Worm (Caenorhabditis elegans) whole organism, L2 larva: ENCODE results near the gene T12G3.11.

Experiments used
- C34F6.9 ChIP-seq: fragments of 150-350 bp; optimal IDR thresholded peaks from 2 replicates; lab custom pipeline; 2014; ENCODE audit warnings: missing biosample characterization, missing genetic modification characterization
- F13H6.1 ChIP-seq: sonication (generic microtip); optimal IDR thresholded peaks from 2 replicates; lab custom pipeline; 2016; ENCODE audit warnings: missing genetic modification characterization, missing compliant biosample characterization
- R02D3.7 ChIP-seq: fragments of 150-350 bp; optimal IDR thresholded peaks from 2 replicates; lab custom pipeline; 2014; ENCODE audit warnings: missing biosample characterization, missing genetic modification characterization
- Y55F3AM.14 ChIP-seq: fragments of 200-800 bp; sonication (Bioruptor generic); optimal IDR thresholded peaks from 2 replicates; lab custom pipeline; 2018; ENCODE audit warnings: mild to moderate bottlenecking, missing genetic modification characterization, missing compliant biosample characterization
- ZK546.5 ChIP-seq: sonication (generic microtip); optimal IDR thresholded peaks from 2 replicates; lab custom pipeline; 2017; ENCODE audit warnings: missing biosample characterization, missing genetic modification characterization
- aly-2 ChIP-seq: fragments of 150-350 bp; optimal IDR thresholded peaks from 2 replicates; lab custom pipeline; 2014; ENCODE audit warnings: missing biosample characterization, missing genetic modification characterization
- ceh-16 ChIP-seq: fragments of 150-350 bp; optimal IDR thresholded peaks from 2 replicates; lab custom pipeline; 2014; ENCODE audit warnings: missing biosample characterization, missing genetic modification characterization
- ceh-82 ChIP-seq: fragments of 150-350 bp; optimal IDR thresholded peaks from 2 replicates; lab custom pipeline; 2014; ENCODE audit warnings: missing biosample characterization, missing genetic modification characterization
- crh-2 ChIP-seq: sonication (generic microtip); optimal IDR thresholded peaks from 2 replicates; lab custom pipeline; 2017; ENCODE audit warnings: missing biosample characterization, missing genetic modification characterization
- elt-3 ChIP-seq: sonication (generic microtip); optimal IDR thresholded peaks from 2 replicates; lab custom pipeline; 2017; ENCODE audit warnings: missing biosample characterization, missing genetic modification characterization
- lin-11 ChIP-seq: fragments of 150-350 bp; sonication (generic microtip); optimal IDR thresholded peaks from 2 replicates; lab custom pipeline; 2014; ENCODE audit warnings: missing biosample characterization, missing genetic modification characterization, inconsistent platforms, mixed read lengths
- lsy-2 ChIP-seq, 2 experiments: fragments of 150-350 bp in 1 of 2; sonication (generic microtip) in 1 of 2; optimal IDR thresholded peaks; 2 replicates each; lab custom pipeline; 2014 to 2017; ENCODE audit warnings: missing biosample characterization in 2 of 2, missing genetic modification characterization in 2 of 2
- mab-5 ChIP-seq: fragments of 150-350 bp; optimal IDR thresholded peaks from 2 replicates; lab custom pipeline; 2014; ENCODE audit warnings: missing biosample characterization, missing genetic modification characterization
- mbf-1 ChIP-seq: sonication (generic microtip); optimal IDR thresholded peaks from 2 replicates; lab custom pipeline; 2017; ENCODE audit warnings: missing biosample characterization, missing genetic modification characterization
- mdl-1 ChIP-seq, 2 experiments: fragments of 150-350 bp in 1 of 2; sonication (generic microtip) in 1 of 2; optimal IDR thresholded peaks; 2 replicates each; lab custom pipeline; 2017; ENCODE audit warnings: missing biosample characterization in 2 of 2, missing genetic modification characterization in 2 of 2
- nhr-10 ChIP-seq: sonication (generic microtip); optimal IDR thresholded peaks from 2 replicates; lab custom pipeline; 2017; ENCODE audit warnings: missing biosample characterization, missing genetic modification characterization
- nhr-11 ChIP-seq: fragments of 150-350 bp; optimal IDR thresholded peaks from 2 replicates; lab custom pipeline; 2014; ENCODE audit warnings: missing biosample characterization, missing genetic modification characterization
- nhr-12 ChIP-seq: fragments of 150-350 bp; optimal IDR thresholded peaks from 2 replicates; lab custom pipeline; 2014; ENCODE audit warnings: missing biosample characterization, missing genetic modification characterization
- nhr-129 ChIP-seq: fragments of 150-350 bp; optimal IDR thresholded peaks from 2 replicates; lab custom pipeline; 2014; ENCODE audit warnings: missing biosample characterization, missing genetic modification characterization
- nhr-237 ChIP-seq: fragments of 150-350 bp; optimal IDR thresholded peaks from 2 replicates; lab custom pipeline; 2014; ENCODE audit warnings: missing biosample characterization, missing genetic modification characterization
- nhr-6 ChIP-seq: fragments of 150-350 bp; optimal IDR thresholded peaks from 2 replicates; lab custom pipeline; 2014; ENCODE audit warnings: missing biosample characterization, missing genetic modification characterization
- nhr-77 ChIP-seq: fragments of 150-350 bp; optimal IDR thresholded peaks from 2 replicates; lab custom pipeline; 2014; ENCODE audit warnings: missing biosample characterization, missing genetic modification characterization
- skn-1 ChIP-seq: sonication (generic microtip); optimal IDR thresholded peaks from 2 replicates; lab custom pipeline; 2017; ENCODE audit warnings: missing biosample characterization, missing genetic modification characterization
- sma-3 ChIP-seq: sonication (generic microtip); optimal IDR thresholded peaks from 2 replicates; lab custom pipeline; 2016; ENCODE audit warnings: missing genetic modification reagents, missing genetic modification characterization, missing compliant biosample characterization
- sma-9 ChIP-seq, 2 experiments: fragments of 150-350 bp in 1 of 2; sonication (generic microtip) in 1 of 2; optimal IDR thresholded peaks; 2 replicates each; lab custom pipeline; 2014 to 2016; ENCODE audit warnings: missing genetic modification characterization in 2 of 2, mild to moderate bottlenecking in 1 of 2, missing biosample characterization in 1 of 2, missing compliant biosample characterization in 1 of 2, missing genetic modification reagents in 1 of 2, moderate library complexity in 1 of 2
- snpc-4 ChIP-seq: fragments of 150-350 bp; optimal IDR thresholded peaks from 2 replicates; lab custom pipeline; 2014; ENCODE audit warnings: missing biosample characterization, missing genetic modification characterization
- unc-39 ChIP-seq: fragments of 150-350 bp; optimal IDR thresholded peaks from 2 replicates; lab custom pipeline; 2014; ENCODE audit warnings: missing biosample characterization, missing genetic modification characterization
- unc-55 ChIP-seq: fragments of 150-350 bp; sonication (generic microtip); optimal IDR thresholded peaks from 3 replicates; lab custom pipeline; 2014; ENCODE audit warnings: missing biosample characterization, missing genetic modification reagents, missing genetic modification characterization
- unc-62 ChIP-seq: fragments of 150-350 bp; optimal IDR thresholded peaks from 2 replicates; lab custom pipeline; 2014; ENCODE audit warnings: missing biosample characterization, missing genetic modification reagents, missing genetic modification characterization
- zag-1 ChIP-seq: fragments of 150-350 bp; optimal IDR thresholded peaks from 2 replicates; lab custom pipeline; 2014; ENCODE audit warnings: missing biosample characterization, missing genetic modification characterization
- ztf-1 ChIP-seq: fragments of 200-800 bp; sonication (Bioruptor generic); conservative IDR thresholded peaks from 2 replicates; pipeline ENCODE4 v1.3.6; 2022; ENCODE audit warnings: missing genetic modification characterization, missing compliant biosample characterization
- ztf-11 ChIP-seq: sonication (generic microtip); optimal IDR thresholded peaks from 2 replicates; lab custom pipeline; 2017; ENCODE audit warnings: missing biosample characterization, missing genetic modification characterization

The T12G3.11 gene

DNA sequence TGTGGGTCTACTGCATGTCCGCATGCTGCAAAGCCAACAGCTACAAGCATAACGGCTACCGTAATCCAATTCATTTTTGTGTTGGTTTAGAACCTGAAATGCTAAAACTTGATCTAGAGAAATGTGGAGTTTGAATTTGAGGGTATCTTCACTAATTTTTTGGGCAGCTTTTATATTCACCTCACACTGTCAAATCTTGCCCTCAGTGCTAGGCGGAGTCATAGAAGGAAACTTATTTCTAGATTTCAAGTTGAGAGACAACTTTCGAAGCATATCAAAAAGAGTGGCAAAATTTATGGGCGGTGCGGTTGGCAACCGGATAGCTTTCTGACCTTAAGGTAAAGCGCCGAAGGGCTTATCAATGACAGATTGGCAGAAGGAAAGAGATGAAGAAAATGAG is 14.0 kb downstream of the T12G3.11 start, which contains the start of gene lips-6:
Gene lips-6 (minus strand): TSS at position 101 of the 400 bp plus-strand sequence.
- TF ChIP-seq elt-3 (tag; lab: Kevin White, UChicago): no peak
- TF ChIP-seq F13H6.1 (tag; lab: Kevin White, UChicago): no peak
- no peak for TF ChIP-seq crh-2
- TF ChIP-seq nhr-6 (tag; lab: Kevin White, UChicago): no peak

DNA sequence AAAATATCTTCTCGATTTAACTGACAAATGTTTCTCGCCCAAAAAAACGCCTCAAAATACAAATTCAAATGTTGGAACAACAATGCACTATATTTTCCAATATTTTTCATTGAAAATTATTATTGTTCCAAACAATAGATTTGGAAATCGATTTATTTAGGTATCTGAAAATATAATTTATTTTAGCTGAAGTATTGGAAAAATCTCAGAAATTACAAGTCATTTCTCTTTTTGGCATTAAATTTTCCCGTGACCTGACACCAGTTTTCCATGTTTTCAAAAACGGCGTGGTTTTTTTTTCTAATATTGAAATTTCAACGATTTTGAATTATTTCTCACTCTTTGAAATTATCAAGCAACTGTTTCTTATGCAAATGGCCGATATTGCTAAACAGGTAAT is 16.5 kb downstream of the T12G3.11 start, which contains the start of gene spe-17:
Gene spe-17 (plus strand): TSS at position 301 of the 400 bp plus-strand sequence.
- TF ChIP-seq nhr-237 (tag; lab: Kevin White, UChicago) (no peak), nhr-6 (tag; lab: Kevin White, UChicago) (no peak), snpc-4 (tag; lab: Kevin White, UChicago) (no peak), C34F6.9 (tag; lab: Kevin White, UChicago) (no peak), elt-3 (tag; lab: Kevin White, UChicago) (no peak), skn-1 (no peak), unc-62 (GFP tag; lab: Kevin White, UChicago) (no peak), nhr-12 (no peak), aly-2 (no peak), nhr-11 (tag; lab: Kevin White, UChicago) (no peak), nhr-77 (tag; lab: Kevin White, UChicago) (no peak), Y55F3AM.14 (GFP tag; lab: Kevin White, UChicago) (no peak), mab-5 (tag; lab: Kevin White, UChicago) (no peak), mdl-1 (tag; optimal IDR thresholded peaks at IDR 0.05; lab: Kevin White, UChicago) (no peak), mbf-1 (tag; lab: Kevin White, UChicago) (no peak), ceh-16 (tag; lab: Kevin White, UChicago) (no peak), lin-11 (tag; lab: Kevin White, UChicago) (no peak), ztf-11 (tag; lab: Kevin White, UChicago) (no peak)

DNA sequence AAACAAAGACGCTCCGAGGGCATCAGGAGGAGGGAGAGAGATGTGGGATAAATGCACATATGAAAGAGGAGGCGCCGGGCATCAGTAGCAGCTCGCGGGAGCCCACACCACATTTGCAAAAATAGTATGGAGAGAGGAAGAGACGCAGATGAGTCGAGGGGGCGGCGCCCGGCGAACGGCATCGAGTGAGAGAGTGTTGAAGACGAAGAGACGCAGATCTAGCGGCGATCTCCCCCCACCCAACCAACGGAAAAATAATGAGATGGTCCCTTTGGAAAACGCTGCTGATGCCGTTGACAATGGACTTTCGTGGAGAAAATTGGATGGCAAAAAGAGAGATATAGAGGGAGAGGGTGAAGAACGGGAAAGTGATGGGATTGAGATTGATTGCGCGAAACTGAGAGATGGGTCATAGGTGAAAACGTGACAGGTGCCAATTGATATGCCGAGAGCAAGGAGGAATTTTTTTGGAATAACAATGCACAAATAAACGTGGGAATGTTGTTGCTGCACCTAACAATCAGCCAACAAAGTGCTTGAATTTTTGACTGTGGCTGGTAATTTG is 17.1 kb downstream of the T12G3.11 start:
- peak; percentile 80 for TF ChIP-seq F13H6.1 (tag; lab: Kevin White, UChicago)
- no peak for TF ChIP-seq R02D3.7
- peak; percentile 72 for TF ChIP-seq nhr-129 (tag; lab: Kevin White, UChicago)
- peak in 1 of 2 experiments; percentile 6 for TF ChIP-seq lsy-2 (tag; optimal IDR thresholded peaks at IDR 0.05; lab: Kevin White, UChicago)
- TF ChIP-seq unc-39 (tag; lab: Kevin White, UChicago): no peak
- no peak for TF ChIP-seq ZK546.5 (tag; lab: Kevin White, UChicago)
- peak; percentile 18 for TF ChIP-seq mab-5 (tag; lab: Kevin White, UChicago)
- peak; percentile 68 for TF ChIP-seq sma-9 (GFP tag; optimal IDR thresholded peaks at IDR 0.05; lab: Kevin White, UChicago)
- TF ChIP-seq sma-9 (tag; optimal IDR thresholded peaks at IDR 0.05; lab: Kevin White, UChicago): no peak
- no peak for TF ChIP-seq unc-55 (GFP tag; lab: Kevin White, UChicago)

DNA sequence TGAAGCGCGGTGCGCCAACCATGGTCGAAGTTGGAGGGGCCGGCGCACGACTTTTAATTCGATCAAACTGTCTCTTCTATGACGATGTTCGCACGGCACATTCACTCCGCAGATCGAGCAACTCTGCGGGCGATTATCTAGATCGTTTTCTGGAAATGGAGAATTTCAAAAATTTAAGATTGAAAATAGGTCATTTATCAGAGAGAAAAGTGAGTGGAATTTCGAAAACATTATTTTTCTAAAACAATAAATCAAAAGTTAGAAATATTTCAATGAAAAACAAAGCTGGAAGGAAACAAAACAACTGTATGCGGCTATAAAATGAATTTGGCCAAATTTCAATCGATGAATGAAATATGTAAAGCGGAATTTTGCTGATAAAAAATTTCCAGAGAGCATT is 18.7 kb downstream of the T12G3.11 start, which contains the start of the genes ZK617.26 and unc-22:
Gene ZK617.26 (minus strand): TSS at position 101 of the 400 bp plus-strand sequence.
Gene unc-22 (minus strand): TSS at position 149 of the 400 bp plus-strand sequence.
- TF ChIP-seq sma-3 (GFP tag; lab: Kevin White, UChicago): no peak
- no peak for TF ChIP-seq nhr-10
- TF ChIP-seq F13H6.1 (tag; lab: Kevin White, UChicago): no peak
- no peak for TF ChIP-seq mbf-1 (tag; lab: Kevin White, UChicago)
- no peak for TF ChIP-seq ceh-82 (tag; lab: Kevin White, UChicago)
- TF ChIP-seq mab-5 (tag; lab: Kevin White, UChicago): no peak
- TF ChIP-seq ztf-1: no peak
- no peak for TF ChIP-seq zag-1 (tag; lab: Kevin White, UChicago)

DNA sequence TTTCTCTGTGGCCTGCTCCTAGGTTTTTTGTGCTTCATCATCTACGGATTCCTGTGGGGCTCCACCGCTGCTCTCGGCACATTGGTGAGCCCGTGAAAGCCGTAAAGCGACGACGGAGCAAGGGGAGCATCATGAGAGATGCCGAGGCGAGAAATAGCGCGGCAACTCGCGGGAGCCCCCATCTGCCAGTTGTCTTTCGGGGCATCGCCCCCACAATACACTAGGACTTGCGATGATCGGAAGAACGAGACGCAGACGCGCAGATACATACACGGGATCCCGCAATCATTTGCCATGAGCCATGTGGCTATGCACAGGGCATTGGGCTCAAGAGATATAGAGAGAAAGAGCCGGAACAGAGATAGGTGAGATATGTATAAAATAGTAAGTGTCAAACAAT is 19.2 kb downstream of the T12G3.11 start:
- TF ChIP-seq ceh-82 (tag; lab: Kevin White, UChicago): no peak
- TF ChIP-seq lin-11 (tag; lab: Kevin White, UChicago): no peak
- peak; percentile 52 for TF ChIP-seq sma-9 (GFP tag; optimal IDR thresholded peaks at IDR 0.05; lab: Kevin White, UChicago)
- no peak for TF ChIP-seq sma-9 (tag; optimal IDR thresholded peaks at IDR 0.05; lab: Kevin White, UChicago)
- peak; percentile 86 for TF ChIP-seq F13H6.1 (tag; lab: Kevin White, UChicago)
- TF ChIP-seq nhr-129 (tag; lab: Kevin White, UChicago): peak; percentile 84
- TF ChIP-seq, all 48 proteins: peak for 3
